Fruit fly (Drosophila melanogaster) whole organism, embryonic: ENCODE data around the gene CycE.

Experiments
- Adf1 ChIP-seq: fragments of 200-800 bp; sonication (Bioruptor generic); IDR thresholded peaks from 2 replicates; pipeline ENCODE4 v1.3.6; 2022; ENCODE audit warnings: missing biosample characterization, missing genetic modification characterization
- CG12071 ChIP-seq: fragments of 200-800 bp; sonication (Bioruptor generic); optimal IDR thresholded peaks from 3 replicates; lab custom pipeline; 2018; ENCODE audit warnings: missing biosample characterization, mild to moderate bottlenecking, missing genetic modification characterization
- CG12219 ChIP-seq: fragments of 200-800 bp; sonication (Bioruptor generic); optimal IDR thresholded peaks from 3 replicates; lab custom pipeline; 2018; ENCODE audit warnings: missing biosample characterization, mild to moderate bottlenecking, missing genetic modification characterization
- CG15514 ChIP-seq: fragments of 200-800 bp; sonication (Bioruptor generic); optimal IDR thresholded peaks from 3 replicates; lab custom pipeline; 2017; ENCODE audit warnings: missing biosample characterization, missing genetic modification characterization, mild to moderate bottlenecking, moderate library complexity, missing genetic modification reagents
- CG15601 ChIP-seq: fragments of 200-800 bp; sonication (Bioruptor generic); optimal IDR thresholded peaks from 3 replicates; lab custom pipeline; 2019; ENCODE audit warnings: missing biosample characterization, mild to moderate bottlenecking, missing genetic modification characterization, moderate library complexity
- CG2116 ChIP-seq: fragments of 200-800 bp; sonication (Bioruptor generic); optimal IDR thresholded peaks from 3 replicates; lab custom pipeline; 2018; ENCODE audit warnings: missing biosample characterization, mild to moderate bottlenecking, missing genetic modification characterization
- CG2120 ChIP-seq: fragments of 200-800 bp; sonication (Bioruptor generic); optimal IDR thresholded peaks from 3 replicates; lab custom pipeline; 2016; ENCODE audit warnings: missing biosample characterization, missing genetic modification characterization
- CG30431 ChIP-seq: fragments of 200-800 bp; sonication (Bioruptor generic); optimal IDR thresholded peaks from 2 replicates; lab custom pipeline; 2017; ENCODE audit warnings: missing biosample characterization, missing genetic modification characterization
- CG33557 ChIP-seq: fragments of 200-800 bp; sonication (Bioruptor generic); optimal IDR thresholded peaks from 2 replicates; lab custom pipeline; 2019; ENCODE audit warnings: missing biosample characterization, mild to moderate bottlenecking, missing genetic modification characterization, moderate library complexity
- CG3995 ChIP-seq: fragments of 200-800 bp; sonication (Bioruptor generic); optimal IDR thresholded peaks from 3 replicates; lab custom pipeline; 2016; ENCODE audit warnings: missing biosample characterization, missing genetic modification characterization
- CG5180 ChIP-seq: fragments of 200-800 bp; sonication (Bioruptor generic); optimal IDR thresholded peaks from 3 replicates; lab custom pipeline; 2017; ENCODE audit warnings: missing biosample characterization, missing genetic modification characterization, mild to moderate bottlenecking, moderate library complexity, missing genetic modification reagents
- CG6272 ChIP-seq: fragments of 200-800 bp; sonication (Bioruptor generic); IDR thresholded peaks from 2 replicates; pipeline ENCODE4 v1.3.6; 2022; ENCODE audit warnings: missing biosample characterization, missing genetic modification characterization
- CG7745 ChIP-seq: fragments of 200-800 bp; sonication (Bioruptor generic); optimal IDR thresholded peaks from 2 replicates; lab custom pipeline; 2018; ENCODE audit warnings: missing biosample characterization, mild to moderate bottlenecking, missing genetic modification characterization, moderate library complexity
- CG7928 ChIP-seq: fragments of 200-800 bp; sonication (Bioruptor generic); optimal IDR thresholded peaks from 2 replicates; lab custom pipeline; 2017; ENCODE audit warnings: missing biosample characterization, mild to moderate bottlenecking, missing genetic modification characterization
- CG7963 ChIP-seq: fragments of 200-800 bp; sonication (Bioruptor generic); IDR thresholded peaks from 3 replicates; pipeline ENCODE4 v1.3.6; 2022; ENCODE audit warnings: missing biosample characterization, missing genetic modification characterization; ENCODE audit not compliant: partially characterized antibody
- CG8290 ChIP-seq, 3 experiments: fragments of 200-800 bp; sonication (Bioruptor generic); optimal IDR thresholded peaks; 2 replicates each; lab custom pipeline; 2016 to 2019; ENCODE audit warnings: missing biosample characterization in 3 of 3, missing genetic modification characterization in 3 of 3, mild to moderate bottlenecking in 2 of 3, moderate library complexity in 1 of 3
- CG8944 ChIP-seq: fragments of 200-800 bp; sonication (Bioruptor generic); optimal IDR thresholded peaks from 3 replicates; lab custom pipeline; 2016; ENCODE audit warnings: missing biosample characterization, missing genetic modification characterization
- Chrac-16 ChIP-seq: fragments of 200-800 bp; sonication (Bioruptor generic); optimal IDR thresholded peaks from 3 replicates; lab custom pipeline; 2016; ENCODE audit warnings: missing biosample characterization, missing genetic modification characterization
- Fer1 ChIP-seq: fragments of 200-800 bp; sonication (Bioruptor generic); optimal IDR thresholded peaks from 2 replicates; lab custom pipeline; 2017; ENCODE audit warnings: missing biosample characterization, mild to moderate bottlenecking, missing genetic modification characterization
- H2.0 ChIP-seq: fragments of 200-800 bp; sonication (Bioruptor generic); IDR thresholded peaks from 2 replicates; pipeline ENCODE4 v1.3.6; 2022; ENCODE audit warnings: missing biosample characterization, missing genetic modification characterization
- Hey ChIP-seq: fragments of 200-800 bp; sonication (Bioruptor generic); optimal IDR thresholded peaks from 3 replicates; lab custom pipeline; 2018; ENCODE audit warnings: missing biosample characterization, mild to moderate bottlenecking, missing genetic modification characterization
- Lpt ChIP-seq: fragments of >200 bp; optimal IDR thresholded peaks from 2 replicates; lab custom pipeline; 2018; ENCODE audit warnings: missing biosample characterization, missing genetic modification characterization
- NC2β ChIP-seq: fragments of 200-800 bp; sonication (Bioruptor generic); optimal IDR thresholded peaks from 2 replicates; lab custom pipeline; 2016; ENCODE audit warnings: missing biosample characterization, missing genetic modification characterization
- Nf-YB ChIP-seq: fragments of 200-800 bp; sonication (Bioruptor generic); optimal IDR thresholded peaks from 3 replicates; lab custom pipeline; 2019; ENCODE audit warnings: missing biosample characterization, mild to moderate bottlenecking, missing genetic modification characterization, moderate library complexity
- Side ChIP-seq: fragments of 200-800 bp; sonication (Bioruptor generic); optimal IDR thresholded peaks from 2 replicates; lab custom pipeline; 2016; ENCODE audit warnings: missing biosample characterization, missing genetic modification characterization
- Sry-δ ChIP-seq: fragments of 200-800 bp; sonication (Bioruptor generic); optimal IDR thresholded peaks from 2 replicates; lab custom pipeline; 2016; ENCODE audit warnings: missing biosample characterization, missing genetic modification characterization
- Vsx1 ChIP-seq: fragments of 200-800 bp; sonication (Bioruptor generic); optimal IDR thresholded peaks from 2 replicates; lab custom pipeline; 2017; ENCODE audit warnings: missing biosample characterization, mild to moderate bottlenecking, missing genetic modification characterization, missing genetic modification reagents
- Xbp1 ChIP-seq: fragments of 200-800 bp; sonication (Bioruptor generic); optimal IDR thresholded peaks from 3 replicates; lab custom pipeline; 2016; ENCODE audit warnings: missing biosample characterization, mild to moderate bottlenecking, missing genetic modification characterization
- bowl ChIP-seq: fragments of 200-800 bp; sonication (Bioruptor generic); IDR thresholded peaks from 2 replicates; pipeline ENCODE4 v1.3.6; 2022; ENCODE audit warnings: missing biosample characterization, missing genetic modification characterization
- btn ChIP-seq: fragments of 200-800 bp; sonication (Bioruptor generic); optimal IDR thresholded peaks from 2 replicates; lab custom pipeline; 2016; ENCODE audit warnings: missing biosample characterization, missing genetic modification characterization
- dm ChIP-seq: fragments of 200-800 bp; sonication (Bioruptor generic); optimal IDR thresholded peaks from 3 replicates; lab custom pipeline; 2016; ENCODE audit warnings: missing biosample characterization, missing genetic modification characterization
- exex ChIP-seq: fragments of 200-800 bp; sonication (Bioruptor generic); optimal IDR thresholded peaks from 4 replicates; lab custom pipeline; 2018; ENCODE audit warnings: missing biosample characterization, mild to moderate bottlenecking, missing genetic modification characterization, moderate library complexity
- fd64A ChIP-seq: fragments of 200-800 bp; sonication (Bioruptor generic); optimal IDR thresholded peaks from 3 replicates; lab custom pipeline; 2018; ENCODE audit warnings: missing biosample characterization, mild to moderate bottlenecking, missing genetic modification characterization
- fd96Cb ChIP-seq: fragments of 200-800 bp; sonication (Bioruptor generic); optimal IDR thresholded peaks from 2 replicates; lab custom pipeline; 2018; ENCODE audit warnings: missing biosample characterization, mild to moderate bottlenecking, missing genetic modification characterization, moderate library complexity
- gsb-n ChIP-seq: fragments of 200-800 bp; sonication (Bioruptor generic); optimal IDR thresholded peaks from 3 replicates; lab custom pipeline; 2018; ENCODE audit warnings: missing biosample characterization, mild to moderate bottlenecking, missing genetic modification characterization
- hb ChIP-seq: fragments of 200-800 bp; sonication (Bioruptor generic); IDR thresholded peaks from 3 replicates; pipeline ENCODE4 v1.3.6; 2022; ENCODE audit warnings: missing biosample characterization, missing genetic modification characterization; ENCODE audit not compliant: partially characterized antibody
- klu ChIP-seq: fragments of 200-800 bp; sonication (Bioruptor generic); IDR thresholded peaks from 2 replicates; pipeline ENCODE4 v1.3.6; 2022; ENCODE audit warnings: missing biosample characterization, missing genetic modification characterization
- knrl ChIP-seq: fragments of 200-800 bp; sonication (Bioruptor generic); IDR thresholded peaks from 3 replicates; pipeline ENCODE4 v1.3.6; 2022; ENCODE audit warnings: missing biosample characterization, missing genetic modification characterization; ENCODE audit not compliant: partially characterized antibody
- lilli ChIP-seq: fragments of 200-800 bp; sonication (Bioruptor generic); optimal IDR thresholded peaks from 3 replicates; lab custom pipeline; 2016; ENCODE audit warnings: missing biosample characterization, missing genetic modification characterization
- maf-S ChIP-seq: fragments of 200-800 bp; sonication (Bioruptor generic); optimal IDR thresholded peaks from 2 replicates; lab custom pipeline; 2016; ENCODE audit warnings: missing biosample characterization, missing genetic modification characterization
- odd ChIP-seq: fragments of 200-800 bp; sonication (Bioruptor generic); optimal IDR thresholded peaks from 2 replicates; lab custom pipeline; 2017; ENCODE audit warnings: missing biosample characterization, mild to moderate bottlenecking, missing genetic modification characterization
- org-1 ChIP-seq: fragments of 200-800 bp; sonication (Bioruptor generic); optimal IDR thresholded peaks from 2 replicates; lab custom pipeline; 2017; ENCODE audit warnings: missing biosample characterization, missing genetic modification characterization
- phol ChIP-seq: fragments of 200-800 bp; sonication (Bioruptor generic); optimal IDR thresholded peaks from 3 replicates; lab custom pipeline; 2018; ENCODE audit warnings: missing biosample characterization, mild to moderate bottlenecking, missing genetic modification characterization, moderate library complexity
- sens-2 ChIP-seq: fragments of 200-800 bp; sonication (Bioruptor generic); IDR thresholded peaks from 2 replicates; pipeline ENCODE4 v1.3.6; 2022; ENCODE audit warnings: missing biosample characterization, missing genetic modification characterization
- tio ChIP-seq: fragments of 200-800 bp; sonication (Bioruptor generic); optimal IDR thresholded peaks from 2 replicates; lab custom pipeline; 2017; ENCODE audit warnings: missing biosample characterization, missing genetic modification characterization, inconsistent platforms
- wek ChIP-seq: fragments of 200-800 bp; sonication (Bioruptor generic); optimal IDR thresholded peaks from 3 replicates; lab custom pipeline; 2018; ENCODE audit warnings: missing biosample characterization, mild to moderate bottlenecking, missing genetic modification characterization, moderate library complexity
- z ChIP-seq: fragments of 200-800 bp; sonication (Bioruptor generic); IDR thresholded peaks from 3 replicates; pipeline ENCODE4 v1.3.6; 2022; ENCODE audit warnings: missing biosample characterization, missing genetic modification characterization

Gene CycE

DNA sequence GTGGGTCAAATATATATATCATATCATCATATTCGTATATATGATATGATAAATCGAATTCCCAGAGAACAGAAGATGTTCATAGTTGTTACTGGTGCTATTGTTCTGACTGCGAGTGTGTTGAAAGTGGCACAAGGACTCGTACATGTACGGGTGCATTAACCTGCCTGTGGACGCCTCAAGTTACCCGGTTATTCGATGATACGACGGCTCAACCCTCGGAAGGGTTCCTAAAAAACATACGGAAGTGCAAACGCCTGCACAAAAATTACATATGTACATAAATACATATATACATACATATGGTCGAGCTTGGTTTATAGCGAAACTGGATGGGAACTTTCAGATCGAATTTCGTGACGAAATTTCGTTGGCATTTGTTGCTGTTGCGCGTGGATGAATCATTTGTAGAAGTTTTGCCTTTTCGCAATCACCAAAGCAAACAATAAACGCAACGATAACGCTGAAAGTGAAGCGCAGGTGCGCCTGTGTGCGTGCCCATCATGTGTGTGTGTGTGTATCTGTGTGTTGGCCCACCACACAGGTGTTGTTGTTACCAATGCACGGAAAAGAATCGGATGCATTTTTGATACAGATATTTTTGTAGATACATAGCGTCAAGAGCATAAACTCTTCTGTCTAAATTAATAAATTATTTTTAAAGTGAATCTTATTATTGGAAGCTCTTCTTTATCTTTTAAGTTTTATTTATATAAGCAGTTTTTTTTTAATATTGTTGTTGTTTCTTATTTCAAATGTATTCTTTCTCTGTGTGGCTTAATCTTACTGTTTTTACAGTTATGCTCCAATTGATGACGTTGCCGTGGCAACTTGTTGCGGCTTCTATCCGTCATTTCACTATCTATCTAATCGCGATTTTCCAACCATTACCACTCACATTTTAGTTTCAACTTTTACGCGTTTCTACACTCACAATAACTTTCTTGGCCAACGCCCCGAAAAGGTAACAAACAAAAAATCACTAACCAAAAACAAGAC is 13.8 kb upstream of the CycE start (continued):
- TF ChIP-seq lilli (GFP tag; lab: Kevin White, UChicago) (peak; percentile 49), Adf1 (GFP tag; lab: Robert Waterston, UW) (no peak; the same call in 1 of the 2 replicates), fd64A (GFP tag; lab: Kevin White, UChicago) (no peak), org-1 (peak; percentile 38), Fer1 (GFP tag; lab: Kevin White, UChicago) (peak; percentile 58), CG7745 (tag; lab: Kevin White, UChicago) (no peak), Lpt (no peak), knrl (GFP tag; lab: Robert Waterston, UW) (no peak), NC2β (peak; percentile 22), bowl (GFP tag; lab: Robert Waterston, UW) (peak; percentile 51; the same call in 1 of the 2 replicates), maf-S (GFP tag; lab: Kevin White, UChicago) (no peak), CG7928 (no peak), CG30431 (GFP tag; lab: Kevin White, UChicago) (peak; percentile 2), CG15601 (tag; lab: Kevin White, UChicago) (peak; percentile 66), CG7963 (GFP tag; lab: Robert Waterston, UW) (no peak; the same call in 2 of the 3 replicates), fd96Cb (tag; lab: Kevin White, UChicago) (peak; percentile 68), CG15514 (GFP tag; lab: Kevin White, UChicago) (peak; percentile 11), Xbp1 (GFP tag; lab: Kevin White, UChicago) (peak; percentile 65), Nf-YB (GFP tag; lab: Kevin White, UChicago) (peak; percentile 54), hb (GFP tag; lab: Robert Waterston, UW) (no peak), CG3995 (GFP tag; lab: Kevin White, UChicago) (no peak), gsb-n (peak; percentile 68), Side (GFP tag; lab: Kevin White, UChicago) (no peak), Sry-δ (GFP tag; lab: Kevin White, UChicago) (no peak), H2.0 (GFP tag; lab: Robert Waterston, UW) (peak; percentile 72), CG8290 (GFP tag; optimal IDR thresholded peaks at IDR 0.05; lab: Kevin White, UChicago) (no peak), CG8290 (tag; optimal IDR thresholded peaks at IDR 0.05; lab: Kevin White, UChicago) (no peak), klu (GFP tag; lab: Robert Waterston, UW) (no peak), exex (tag; lab: Kevin White, UChicago) (no peak), sens-2 (GFP tag; lab: Robert Waterston, UW) (peak; percentile 52; the same call in 1 of the 2 replicates), wek (GFP tag; lab: Kevin White, UChicago) (no peak), tio (GFP tag; lab: Kevin White, UChicago) (no peak), CG6272 (GFP tag; lab: Robert Waterston, UW) (peak; percentile 55), phol (tag; lab: Kevin White, UChicago) (peak; percentile 80), CG5180 (GFP tag; lab: Kevin White, UChicago) (no peak), Hey (no peak), CG33557 (GFP tag; lab: Kevin White, UChicago) (peak; percentile 73), CG12219 (GFP tag; lab: Kevin White, UChicago) (peak; percentile 43), odd (GFP tag; lab: Kevin White, UChicago) (peak; percentile 59), dm (GFP tag; lab: Kevin White, UChicago) (no peak), CG8944 (GFP tag; lab: Kevin White, UChicago) (peak; percentile 15), CG2116 (GFP tag; lab: Kevin White, UChicago) (no peak), Chrac-16 (GFP tag; lab: Kevin White, UChicago) (peak; percentile 59), Vsx1 (no peak), z (GFP tag; lab: Robert Waterston, UW) (0 out of 3 replicates have a peak, but pooled peaks have one; percentile 22), CG12071 (GFP tag; lab: Kevin White, UChicago) (no peak), btn (GFP tag; lab: Kevin White, UChicago) (peak; percentile 21), CG2120 (GFP tag; lab: Kevin White, UChicago) (peak; percentile 50)
